Worm (Caenorhabditis elegans) whole organism, midembryonic: Measurements from ENCODE around the gene C06E4.2.

ENCODE experiments used
- T22C8.4 ChIP-seq: fragments of 200-800 bp; sonication (Bioruptor generic); IDR thresholded peaks from 2 replicates; pipeline ENCODE4 v1.3.6; 2022; ENCODE audit warnings: missing genetic modification characterization, missing compliant biosample characterization
- flt-1 ChIP-seq: fragments of 200-800 bp; sonication (Bioruptor generic); IDR thresholded peaks from 2 replicates; pipeline ENCODE4 v1.3.6; 2022; ENCODE audit warnings: missing genetic modification characterization, missing compliant biosample characterization
- klf-2 ChIP-seq: fragments of 200-800 bp; sonication (Bioruptor generic); conservative IDR thresholded peaks from 2 replicates; pipeline ENCODE4 v1.3.6; 2022; ENCODE audit warnings: missing genetic modification reagents, missing genetic modification characterization, missing compliant biosample characterization
- med-1 ChIP-seq: sonication (generic microtip); optimal IDR thresholded peaks from 2 replicates; lab custom pipeline; 2017; ENCODE audit warnings: missing genetic modification characterization, mild to moderate bottlenecking, missing compliant biosample characterization, antibody characterized with exemption, missing genetic modification reagents; ENCODE audit not compliant: insufficient read depth
- ztf-29 ChIP-seq: fragments of 200-800 bp; sonication (Bioruptor generic); IDR thresholded peaks from 2 replicates; pipeline ENCODE4 v1.3.6; 2022; ENCODE audit warnings: missing genetic modification reagents, missing genetic modification characterization, missing compliant biosample characterization

C06E4.2 gene

ce11 chrIV:7332695-7333094 is 55.9 kb downstream of the C06E4.2 start, which contains the start of gene ocr-4:
TSS of gene ocr-4 (minus strand) at chrIV:7332795.
- TF ChIP-seq klf-2 (no peak), flt-1 (GFP tag; lab: Robert Waterston, UW) (no peak), T22C8.4 (GFP tag; lab: Robert Waterston, UW) (no peak), ztf-29 (no peak), med-1 (no peak)
